Fruit fly (Drosophila melanogaster) Kc167 (cell line): ENCODE data around the gene Pgant5.

Experiments
- Myc ChIP-seq: fragments of >200 bp; optimal IDR thresholded peaks from 2 replicates; lab custom pipeline; 2017; ENCODE audit warnings: missing external identifiers
- Sin3A ChIP-seq: fragments of >200 bp; optimal IDR thresholded peaks from 2 replicates; lab custom pipeline; 2018; ENCODE audit warnings: missing external identifiers
- h ChIP-seq: fragments of >200 bp; optimal IDR thresholded peaks from 3 replicates; lab custom pipeline; 2018; ENCODE audit warnings: missing external identifiers
- insv ChIP-seq: fragments of >200 bp; optimal IDR thresholded peaks from 3 replicates; lab custom pipeline; 2018; ENCODE audit warnings: missing external identifiers
- psq ChIP-seq: fragments of >200 bp; optimal IDR thresholded peaks from 2 replicates; lab custom pipeline; 2017; ENCODE audit warnings: missing external identifiers
- ttk ChIP-seq: sonication (Bioruptor generic); optimal IDR thresholded peaks from 2 replicates; lab custom pipeline; 2017; ENCODE audit warnings: missing external identifiers

dm6 chr2L:5096761-5097160, 3.4 kb upstream of the Pgant5 start:
- no peak for TF ChIP-seq psq (lab: Kevin White, UChicago)
- no peak for TF ChIP-seq Myc
- TF ChIP-seq ttk (lab: Kevin White, UChicago): no peak
- TF ChIP-seq insv (lab: Kevin White, UChicago): no peak
- TF ChIP-seq Sin3A: no peak
- no peak for TF ChIP-seq h
